Worm (Caenorhabditis elegans): ENCODE results near the gene afmd-2.
A peak's percentile ranks its signal among the peaks of the same experiment; 100 is the strongest.

- TF ChIP-seq hrde-1 (tag; optimal IDR thresholded peaks at IDR 0.05; ENCODE audit: borderline replicate concordance) (no peak), hsf-1 (GFP tag; IDR thresholded peaks at IDR 0.05) (no peak), lin-40 (tag; optimal IDR thresholded peaks at IDR 0.05) (no peak), ztf-28 (GFP tag; IDR thresholded peaks at IDR 0.05) (no peak), snpc-4 (GFP tag; optimal IDR thresholded peaks at IDR 0.05) (no peak), snpc-4 (tag; optimal IDR thresholded peaks at IDR 0.05) (no peak), pha-4 (tag; optimal IDR thresholded peaks at IDR 0.05) (no peak), B0035.1 (tag; optimal IDR thresholded peaks at IDR 0.05) (no peak), egrh-3 (GFP tag; IDR thresholded peaks at IDR 0.05) (no peak), unc-62 (GFP tag; optimal IDR thresholded peaks at IDR 0.05) (no peak), Y56A3A.18 (GFP tag; IDR thresholded peaks at IDR 0.05) (no peak), nhr-80 (tag; optimal IDR thresholded peaks at IDR 0.05) (peak; percentile 41), ama-1 (optimal IDR thresholded peaks at IDR 0.05) (no peak), ama-1 (GFP tag; optimal IDR thresholded peaks at IDR 0.05) (no peak), mcd-1 (GFP tag; IDR thresholded peaks at IDR 0.05) (no peak), F23B12.7 (tag; optimal IDR thresholded peaks at IDR 0.05; ENCODE audit: insufficient read depth) (no peak)
Measured at ce11 chrIV:13548188-13548587, 39.2 kb downstream of the afmd-2 start, which contains the start of gene F52G2.3.

Data from whole organism, young adult.